Fruit fly (Drosophila melanogaster): ENCODE measurements around the gene Saf6.

Gene Saf6

DNA sequence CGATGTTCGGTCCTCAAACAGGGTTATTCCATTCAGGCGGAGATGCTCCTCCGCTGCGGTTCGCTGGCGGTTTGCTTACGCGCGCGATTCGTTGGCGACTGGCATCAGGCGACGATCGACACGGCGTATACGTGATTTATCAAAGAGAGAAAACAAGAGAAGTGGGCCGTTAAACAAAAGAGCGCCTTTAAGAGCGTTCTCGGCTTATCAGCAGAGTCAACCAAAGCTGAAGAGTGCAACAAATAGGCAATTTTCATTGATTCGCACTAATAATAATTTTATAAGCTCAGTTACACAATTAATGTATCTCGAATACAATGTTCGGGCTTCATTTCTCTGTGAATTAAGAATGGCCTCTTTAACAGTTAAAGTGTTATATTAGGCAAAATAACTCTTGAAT, 25.1 kb downstream of the Saf6 start, which contains the start of gene Pkg21D:
Gene Pkg21D, minus strand, starts transcription at position 101 of the 400 bp plus-strand sequence.
- TF ChIP-seq CG8478 (optimal IDR thresholded peaks at IDR 0.05) = no peak
- no peak for TF ChIP-seq Dll (optimal IDR thresholded peaks at IDR 0.05)
- no peak for TF ChIP-seq usp (GFP tag; optimal IDR thresholded peaks at IDR 0.05)
- TF ChIP-seq pan (optimal IDR thresholded peaks at IDR 0.05) = no peak

dm6 chr2L:789966-790365, 25.8 kb downstream of the Saf6 start:
- TF ChIP-seq usp (GFP tag; optimal IDR thresholded peaks at IDR 0.05) = no peak
- no peak for TF ChIP-seq psq (optimal IDR thresholded peaks at IDR 0.05)
- no peak for TF ChIP-seq Dll (optimal IDR thresholded peaks at IDR 0.05)
- TF ChIP-seq EcR (GFP tag; optimal IDR thresholded peaks at IDR 0.05) = no peak
- TF ChIP-seq CG8478 (optimal IDR thresholded peaks at IDR 0.05) = no peak

- TF ChIP-seq CG8478 (optimal IDR thresholded peaks at IDR 0.05) = no peak
- TF ChIP-seq pan (optimal IDR thresholded peaks at IDR 0.05) = no peak
Measured at dm6 chr2L:784036-784435, 31.7 kb downstream of the Saf6 start, which contains the start of gene CG3544. CG3544 (plus strand) TSS chr2L:784336.

- TF ChIP-seq usp (GFP tag; optimal IDR thresholded peaks at IDR 0.05) (no peak), psq (optimal IDR thresholded peaks at IDR 0.05) (no peak), pan (optimal IDR thresholded peaks at IDR 0.05) (no peak), CG8478 (optimal IDR thresholded peaks at IDR 0.05) (no peak), Dll (optimal IDR thresholded peaks at IDR 0.05) (no peak), EcR (GFP tag; optimal IDR thresholded peaks at IDR 0.05) (no peak)
Measured at dm6 chr2L:780851-781250, 34.9 kb downstream of the Saf6 start.

DNA sequence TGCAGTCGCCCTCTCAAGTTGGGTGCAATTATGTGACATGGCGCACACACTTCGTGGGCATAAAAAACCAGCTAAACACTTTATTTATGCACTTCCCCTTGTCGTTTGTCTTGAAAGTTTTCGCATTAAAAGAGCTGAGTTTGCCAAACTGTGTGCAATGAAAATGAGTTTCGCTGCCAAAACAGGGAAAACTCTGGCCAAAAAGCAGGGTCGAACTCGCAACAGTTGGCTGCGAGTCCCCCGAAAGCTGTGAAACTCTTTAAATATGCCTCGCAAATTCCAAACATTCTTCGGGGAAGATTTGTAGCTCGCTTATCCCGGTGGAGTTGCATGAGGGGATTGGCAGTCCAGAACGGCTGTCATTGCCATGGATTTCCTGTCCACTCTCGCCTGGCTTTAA, 35.6 kb downstream of the Saf6 start, which contains the start of gene Gr21a:
Gene Gr21a, plus strand, starts transcription at position 301 of the 400 bp plus-strand sequence.
- TF ChIP-seq CG8478 (optimal IDR thresholded peaks at IDR 0.05) (no peak), pan (optimal IDR thresholded peaks at IDR 0.05) (no peak), psq (optimal IDR thresholded peaks at IDR 0.05) (no peak), usp (GFP tag; optimal IDR thresholded peaks at IDR 0.05) (no peak), Dll (optimal IDR thresholded peaks at IDR 0.05) (no peak), EcR (GFP tag; optimal IDR thresholded peaks at IDR 0.05) (no peak)

dm6 chr2L:779123-779584, 36.6 kb downstream of the Saf6 start, which contains the start of gene CG13947:
CG13947 (plus strand) TSS chr2L:779173.
- no peak for TF ChIP-seq EcR (GFP tag; optimal IDR thresholded peaks at IDR 0.05)
- TF ChIP-seq Dll (optimal IDR thresholded peaks at IDR 0.05) = no peak
- no peak for TF ChIP-seq psq (optimal IDR thresholded peaks at IDR 0.05)
- TF ChIP-seq usp (GFP tag; optimal IDR thresholded peaks at IDR 0.05) = no peak
- TF ChIP-seq pan (optimal IDR thresholded peaks at IDR 0.05) = no peak
- TF ChIP-seq CG8478 (optimal IDR thresholded peaks at IDR 0.05) = no peak

DNA sequence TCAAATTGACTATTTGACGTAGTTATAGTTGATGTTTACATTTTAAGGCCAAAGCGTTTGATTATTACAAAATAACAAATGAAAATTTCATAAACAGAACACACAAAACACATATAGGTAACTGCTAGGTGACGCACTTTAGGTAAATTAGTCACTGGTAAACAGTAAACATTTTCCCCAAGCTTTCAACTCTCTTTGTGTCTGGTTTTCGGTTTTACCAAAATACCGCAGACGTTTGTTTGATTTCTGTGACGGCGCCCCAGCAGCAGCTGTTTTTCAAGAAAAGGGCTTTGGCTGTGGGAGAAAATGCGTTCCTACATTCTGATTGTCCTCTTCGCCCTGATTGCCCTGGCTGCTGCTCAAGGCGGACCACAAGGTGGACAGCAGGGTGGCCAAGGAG, 39.5 kb downstream of the Saf6 start, which contains the start of gene CG13946:
Gene CG13946, plus strand, starts transcription at position 301 of the 400 bp plus-strand sequence.
- TF ChIP-seq pan (optimal IDR thresholded peaks at IDR 0.05) (no peak), EcR (GFP tag; optimal IDR thresholded peaks at IDR 0.05) (no peak), CG8478 (optimal IDR thresholded peaks at IDR 0.05) (no peak), psq (optimal IDR thresholded peaks at IDR 0.05) (no peak), usp (GFP tag; optimal IDR thresholded peaks at IDR 0.05) (no peak), Dll (optimal IDR thresholded peaks at IDR 0.05) (no peak)

DNA sequence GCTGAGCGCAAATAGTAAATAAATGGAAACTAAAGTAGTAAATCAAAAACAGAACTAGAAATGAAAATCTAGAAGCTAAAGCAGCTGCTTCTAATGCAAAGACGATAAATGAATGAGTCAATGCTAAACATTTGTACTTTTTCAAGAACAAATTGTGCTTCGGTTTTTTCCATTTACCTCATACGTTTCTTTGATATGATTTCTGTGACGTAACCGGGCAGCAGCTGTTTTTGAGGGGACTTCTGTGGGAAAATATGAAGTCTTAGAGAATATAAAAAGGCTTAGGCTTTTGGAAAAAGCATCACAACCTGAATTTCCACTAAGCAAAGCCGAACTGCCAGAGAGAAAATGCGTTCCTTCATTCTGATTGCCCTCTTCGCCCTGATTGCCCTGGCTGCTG, 42.5 kb downstream of the Saf6 start, which contains the start of gene CG12506:
Gene CG12506, plus strand, starts transcription at position 301 of the 400 bp plus-strand sequence.
- TF ChIP-seq EcR (GFP tag; optimal IDR thresholded peaks at IDR 0.05) = no peak
- TF ChIP-seq pan (optimal IDR thresholded peaks at IDR 0.05) = no peak
- TF ChIP-seq psq (optimal IDR thresholded peaks at IDR 0.05) = no peak
- TF ChIP-seq Dll (optimal IDR thresholded peaks at IDR 0.05) = no peak
- TF ChIP-seq usp (GFP tag; optimal IDR thresholded peaks at IDR 0.05) = no peak
- no peak for TF ChIP-seq CG8478 (optimal IDR thresholded peaks at IDR 0.05)

All from whole organism.